Fruit fly (Drosophila melanogaster): ENCODE measurements around the gene CG11555.

CG11555 gene

DNA sequence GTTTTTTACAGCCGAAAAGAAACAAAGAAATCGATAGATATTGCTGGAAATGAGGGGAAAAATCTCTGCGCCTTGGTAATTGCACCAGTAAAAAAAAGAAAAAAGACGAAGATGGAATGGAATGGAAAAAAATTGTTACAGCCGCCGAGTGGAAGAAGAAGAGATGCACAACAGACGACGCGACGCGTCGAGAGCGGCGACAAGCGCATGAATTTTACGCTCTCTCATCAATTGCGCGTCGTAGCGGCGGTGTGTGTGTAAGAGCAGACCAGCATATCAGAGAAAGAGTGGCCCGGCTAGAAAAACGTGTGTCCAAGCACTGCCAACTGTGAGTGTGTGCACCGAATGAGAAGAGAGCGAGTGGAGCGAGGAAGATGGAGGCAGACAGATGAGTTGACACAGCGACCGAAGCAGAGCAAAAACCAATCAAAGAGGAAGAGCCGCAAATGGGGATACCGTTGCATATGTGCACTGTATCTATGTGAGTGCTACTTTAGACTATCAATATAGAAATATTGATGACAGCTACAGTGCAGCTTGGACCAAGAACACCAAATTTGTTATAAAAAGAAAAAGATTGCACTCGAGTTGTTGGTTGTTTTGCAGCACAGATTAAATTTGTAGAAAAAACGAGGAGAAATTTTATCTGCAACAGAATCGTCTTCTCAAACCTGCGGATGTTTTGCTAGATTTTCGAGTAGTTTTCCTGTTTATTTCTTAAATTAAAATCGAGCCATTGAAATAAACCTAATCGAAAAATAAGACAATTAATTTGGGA, 24.4 kb upstream of the CG11555 start:
- no peak for TF ChIP-seq CG18476 (GFP tag; optimal IDR thresholded peaks at IDR 0.05)
- no peak for TF ChIP-seq p53 (GFP tag; optimal IDR thresholded peaks at IDR 0.05)
- TF ChIP-seq CG13123 (GFP tag; optimal IDR thresholded peaks at IDR 0.05) = no peak
- TF ChIP-seq Med (GFP tag) = peak; percentile 42
- no peak for TF ChIP-seq D19A (tag; optimal IDR thresholded peaks at IDR 0.05)
- no peak for TF ChIP-seq ato (GFP tag; IDR thresholded peaks at IDR 0.05; ENCODE audit: partially characterized antibody)
- TF ChIP-seq hbn (GFP tag; IDR thresholded peaks at IDR 0.05; ENCODE audit: partially characterized antibody) = no peak; the same call in 1 of the 2 replicates
- TF ChIP-seq CG11085 (GFP tag; IDR thresholded peaks at IDR 0.05) = no peak
- TF ChIP-seq seq (GFP tag; IDR thresholded peaks at IDR 0.05) = peak; percentile 6
- no peak for TF ChIP-seq hb (GFP tag; IDR thresholded peaks at IDR 0.05; ENCODE audit: partially characterized antibody)
- TF ChIP-seq YL-1 (GFP tag; optimal IDR thresholded peaks at IDR 0.05) = peak; percentile 13
- no peak for TF ChIP-seq ab (GFP tag; optimal IDR thresholded peaks at IDR 0.05)
- no peak for TF ChIP-seq Dp (GFP tag; optimal IDR thresholded peaks at IDR 0.05)
- TF ChIP-seq dati (GFP tag; IDR thresholded peaks at IDR 0.05) = no peak
- no peak for TF ChIP-seq disco-r (GFP tag; optimal IDR thresholded peaks at IDR 0.05)
- TF ChIP-seq CG2712 (tag; optimal IDR thresholded peaks at IDR 0.05) = peak; percentile 8
- TF ChIP-seq ewg (GFP tag; optimal IDR thresholded peaks at IDR 0.05) = peak; percentile 60
- TF ChIP-seq CG12071 (GFP tag; optimal IDR thresholded peaks at IDR 0.05) = no peak
- no peak for TF ChIP-seq CG30020 (tag; optimal IDR thresholded peaks at IDR 0.05)
- no peak for TF ChIP-seq Mad (GFP tag; optimal IDR thresholded peaks at IDR 0.05)
- no peak for TF ChIP-seq sr (GFP tag; IDR thresholded peaks at IDR 0.05)
- TF ChIP-seq sens-2 (GFP tag; IDR thresholded peaks at IDR 0.05) = no peak
- TF ChIP-seq lov (optimal IDR thresholded peaks at IDR 0.05) = no peak
- TF ChIP-seq lov (GFP tag; IDR thresholded peaks at IDR 0.05) = 0 out of 3 replicates have a peak, but pooled peaks have one; percentile 14
- no peak for TF ChIP-seq aop (GFP tag; IDR thresholded peaks at IDR 0.05)
- peak; percentile 79 for TF ChIP-seq yki (optimal IDR thresholded peaks at IDR 0.05)
- TF ChIP-seq Rfx (GFP tag; IDR thresholded peaks at IDR 0.05) = no peak
- TF ChIP-seq E2f2 (GFP tag; IDR thresholded peaks at IDR 0.05) = no peak
- no peak for TF ChIP-seq vfl (GFP tag; optimal IDR thresholded peaks at IDR 0.05)
- no peak for TF ChIP-seq crp (GFP tag; optimal IDR thresholded peaks at IDR 0.05)
- TF ChIP-seq lilli (GFP tag; optimal IDR thresholded peaks at IDR 0.05) = no peak
- no peak for TF ChIP-seq Fer3 (tag; optimal IDR thresholded peaks at IDR 0.05)
- no peak for TF ChIP-seq ems (GFP tag; optimal IDR thresholded peaks at IDR 0.05)
- TF ChIP-seq Blimp-1 (GFP tag; optimal IDR thresholded peaks at IDR 0.05) = no peak
- TF ChIP-seq Bgb (GFP tag; IDR thresholded peaks at IDR 0.05; ENCODE audit: partially characterized antibody) = peak; percentile 12; the same call in 1 of the 2 replicates
- 0 out of 2 replicates have a peak, but pooled peaks have one; percentile 9 for TF ChIP-seq CG16779 (GFP tag; IDR thresholded peaks at IDR 0.05)
- no peak for TF ChIP-seq D19B (GFP tag; optimal IDR thresholded peaks at IDR 0.05)
- no peak for TF ChIP-seq exex (tag; optimal IDR thresholded peaks at IDR 0.05)
- TF ChIP-seq ATbp (GFP tag; optimal IDR thresholded peaks at IDR 0.05) = no peak
- no peak for TF ChIP-seq run (tag; optimal IDR thresholded peaks at IDR 0.05)
- TF ChIP-seq CG10565 (GFP tag; optimal IDR thresholded peaks at IDR 0.05) = no peak
- no peak for TF ChIP-seq zen (tag; optimal IDR thresholded peaks at IDR 0.05)
- no peak for TF ChIP-seq CG10462 (GFP tag; optimal IDR thresholded peaks at IDR 0.05)
- no peak for TF ChIP-seq dimm (GFP tag; IDR thresholded peaks at IDR 0.05)
- TF ChIP-seq kay (GFP tag; optimal IDR thresholded peaks at IDR 0.05) = no peak
- no peak for TF ChIP-seq Kr (GFP tag; optimal IDR thresholded peaks at IDR 0.05)
- no peak for TF ChIP-seq CG7839 (tag; optimal IDR thresholded peaks at IDR 0.05)
- no peak for TF ChIP-seq bcd (GFP tag; optimal IDR thresholded peaks at IDR 0.05)
- no peak for TF ChIP-seq bigmax (GFP tag; optimal IDR thresholded peaks at IDR 0.05)
- no peak for TF ChIP-seq Ravus (GFP tag; IDR thresholded peaks at IDR 0.05)
